Worm (Caenorhabditis elegans) whole organism, mixed stage, embryonic: ENCODE data around the gene srz-75.
"Not testable (repeated sequence)": the region's sequence is repeated elsewhere in the genome, so short reads cannot be mapped to it uniquely, and the experiment has no call there.

Experiments
- M03D4.4 ChIP-seq: sonication (generic microtip); optimal IDR thresholded peaks from 2 replicates; lab custom pipeline; 2017; ENCODE audit warnings: mild to moderate bottlenecking, missing genetic modification characterization, missing compliant biosample characterization
- bed-3 ChIP-seq: fragments of 200-800 bp; sonication (Bioruptor generic); optimal IDR thresholded peaks from 3 replicates; lab custom pipeline; 2018; ENCODE audit warnings: mild to moderate bottlenecking, missing genetic modification characterization, moderate library complexity, missing compliant biosample characterization
- blmp-1 ChIP-seq: fragments of 150-350 bp; optimal IDR thresholded peaks from 2 replicates; lab custom pipeline; 2014; ENCODE audit warnings: missing biosample characterization, missing genetic modification characterization
- ceh-39 ChIP-seq: fragments of 150-350 bp; optimal IDR thresholded peaks from 2 replicates; lab custom pipeline; 2014; ENCODE audit warnings: missing biosample characterization, missing genetic modification characterization
- ceh-43 ChIP-seq: fragments of 200-800 bp; sonication (Bioruptor generic); optimal IDR thresholded peaks from 2 replicates; lab custom pipeline; 2018; ENCODE audit warnings: mild to moderate bottlenecking, missing genetic modification characterization, moderate library complexity, missing compliant biosample characterization
- ceh-83 ChIP-seq: fragments of 200-800 bp; sonication (Bioruptor generic); optimal IDR thresholded peaks from 2 replicates; lab custom pipeline; 2018; ENCODE audit warnings: mild to moderate bottlenecking, missing genetic modification characterization, missing compliant biosample characterization
- ces-1 ChIP-seq: fragments of 150-350 bp; optimal IDR thresholded peaks from 2 replicates; lab custom pipeline; 2014; ENCODE audit warnings: missing biosample characterization, missing genetic modification reagents, missing genetic modification characterization
- cnd-1 ChIP-seq: fragments of 200-800 bp; sonication (Bioruptor generic); optimal IDR thresholded peaks from 2 replicates; lab custom pipeline; 2018; ENCODE audit warnings: mild to moderate bottlenecking, missing genetic modification characterization, missing compliant biosample characterization
- drap-1 ChIP-seq: fragments of 200-800 bp; sonication (Bioruptor generic); optimal IDR thresholded peaks from 3 replicates; lab custom pipeline; 2018; ENCODE audit warnings: mild to moderate bottlenecking, missing genetic modification characterization, missing compliant biosample characterization
- elt-1 ChIP-seq: sonication (generic microtip); optimal IDR thresholded peaks from 2 replicates; lab custom pipeline; 2017; ENCODE audit warnings: missing genetic modification characterization, mild to moderate bottlenecking, missing compliant biosample characterization, antibody characterized with exemption, moderate library complexity, borderline replicate concordance; ENCODE audit not compliant: insufficient read depth
- elt-3 ChIP-seq: fragments of 150-350 bp; optimal IDR thresholded peaks from 2 replicates; lab custom pipeline; 2014; ENCODE audit warnings: missing biosample characterization, missing genetic modification characterization
- flh-1 ChIP-seq: fragments of 200-800 bp; sonication (Bioruptor generic); optimal IDR thresholded peaks from 2 replicates; lab custom pipeline; 2018; ENCODE audit warnings: mild to moderate bottlenecking, missing genetic modification characterization, moderate library complexity, missing compliant biosample characterization
- ham-2 ChIP-seq: fragments of 200-800 bp; sonication (Bioruptor generic); optimal IDR thresholded peaks from 2 replicates; lab custom pipeline; 2018; ENCODE audit warnings: mild to moderate bottlenecking, missing genetic modification characterization, missing compliant biosample characterization
- hlh-1 ChIP-seq: fragments of 150-350 bp; optimal IDR thresholded peaks from 2 replicates; lab custom pipeline; 2014; ENCODE audit warnings: missing biosample characterization, missing genetic modification reagents, missing genetic modification characterization
- lin-13 ChIP-seq: fragments of 150-350 bp; optimal IDR thresholded peaks from 2 replicates; lab custom pipeline; 2014; ENCODE audit warnings: missing biosample characterization, missing genetic modification characterization
- lin-32 ChIP-seq: fragments of 200-800 bp; sonication (Bioruptor generic); optimal IDR thresholded peaks from 2 replicates; lab custom pipeline; 2018; ENCODE audit warnings: mild to moderate bottlenecking, missing genetic modification characterization, missing compliant biosample characterization
- lsy-2 ChIP-seq: fragments of 150-350 bp; optimal IDR thresholded peaks from 2 replicates; lab custom pipeline; 2014; ENCODE audit warnings: missing biosample characterization, missing genetic modification characterization
- mab-5 ChIP-seq: fragments of 150-350 bp; optimal IDR thresholded peaks from 2 replicates; lab custom pipeline; 2014; ENCODE audit warnings: missing biosample characterization, missing genetic modification characterization
- mep-1 ChIP-seq: fragments of 150-350 bp; optimal IDR thresholded peaks from 2 replicates; lab custom pipeline; 2017; ENCODE audit warnings: missing biosample characterization, missing genetic modification reagents, missing genetic modification characterization, inconsistent platforms
- mls-2 ChIP-seq: sonication (generic microtip); optimal IDR thresholded peaks from 2 replicates; lab custom pipeline; 2016; ENCODE audit warnings: mild to moderate bottlenecking, missing genetic modification characterization, moderate library complexity, missing compliant biosample characterization
- nhr-12 ChIP-seq: fragments of 150-350 bp; optimal IDR thresholded peaks from 2 replicates; lab custom pipeline; 2014; ENCODE audit warnings: missing biosample characterization, missing genetic modification characterization
- nhr-2 ChIP-seq: fragments of 150-350 bp; optimal IDR thresholded peaks from 2 replicates; lab custom pipeline; 2014; ENCODE audit warnings: missing biosample characterization, missing genetic modification characterization
- nhr-237 ChIP-seq: fragments of 150-350 bp; optimal IDR thresholded peaks from 2 replicates; lab custom pipeline; 2014; ENCODE audit warnings: missing biosample characterization, missing genetic modification characterization
- nhr-28 ChIP-seq: fragments of 150-350 bp; optimal IDR thresholded peaks from 2 replicates; lab custom pipeline; 2014; ENCODE audit warnings: missing biosample characterization, missing genetic modification characterization
- nhr-76 ChIP-seq: sonication (generic microtip); optimal IDR thresholded peaks from 2 replicates; lab custom pipeline; 2017; ENCODE audit warnings: missing biosample characterization, missing genetic modification characterization
- pha-4 ChIP-seq: fragments of 150-350 bp; optimal IDR thresholded peaks from 2 replicates; lab custom pipeline; 2018; ENCODE audit warnings: missing biosample characterization, missing genetic modification reagents, missing genetic modification characterization
- snpc-4 ChIP-seq: fragments of 150-350 bp; optimal IDR thresholded peaks from 2 replicates; lab custom pipeline; 2014; ENCODE audit warnings: missing biosample characterization, missing genetic modification characterization
- tbx-8 ChIP-seq: fragments of 200-800 bp; sonication (Bioruptor generic); optimal IDR thresholded peaks from 2 replicates; lab custom pipeline; 2018; ENCODE audit warnings: mild to moderate bottlenecking, missing genetic modification characterization, moderate library complexity, missing compliant biosample characterization
- unc-39 ChIP-seq: fragments of 150-350 bp; optimal IDR thresholded peaks from 2 replicates; lab custom pipeline; 2014; ENCODE audit warnings: missing biosample characterization, missing genetic modification characterization
- unc-62 ChIP-seq: fragments of 150-350 bp; optimal IDR thresholded peaks from 2 replicates; lab custom pipeline; 2014; ENCODE audit warnings: missing biosample characterization, missing genetic modification reagents, missing genetic modification characterization
- zip-8 ChIP-seq: fragments of 150-350 bp; optimal IDR thresholded peaks from 2 replicates; lab custom pipeline; 2014; ENCODE audit warnings: missing biosample characterization, missing genetic modification characterization
- ztf-11 ChIP-seq: fragments of 150-350 bp; optimal IDR thresholded peaks from 2 replicates; lab custom pipeline; 2014; ENCODE audit warnings: missing biosample characterization, missing genetic modification characterization

Gene srz-75

ce11 chrIV:16320410-16320809, 29.8 kb upstream of the srz-75 start, which contains the start of gene K03D3.5:
TSS of gene K03D3.5 (minus strand) at chrIV:16320510.
- TF ChIP-seq unc-39 (tag; lab: Kevin White, UChicago): no peak
- no peak for TF ChIP-seq nhr-2 (tag; lab: Kevin White, UChicago)
- no peak for TF ChIP-seq ztf-11
- TF ChIP-seq unc-62: no peak
- no peak for TF ChIP-seq drap-1 (GFP tag; lab: Kevin White, UChicago)
- TF ChIP-seq flh-1: no peak
- no peak for TF ChIP-seq snpc-4 (tag; lab: Kevin White, UChicago)
- TF ChIP-seq elt-3 (tag; lab: Kevin White, UChicago): no peak
- no peak for TF ChIP-seq lin-32 (GFP tag; lab: Kevin White, UChicago)
- no peak for TF ChIP-seq hlh-1 (tag; lab: Kevin White, UChicago)
- no peak for TF ChIP-seq pha-4 (tag; lab: Kevin White, UChicago)
- TF ChIP-seq blmp-1 (tag; lab: Kevin White, UChicago): no peak
- TF ChIP-seq cnd-1 (tag; lab: Kevin White, UChicago): no peak
- no peak for TF ChIP-seq lin-13
- TF ChIP-seq nhr-76 (tag; lab: Kevin White, UChicago): no peak
- no peak for TF ChIP-seq nhr-237 (tag; lab: Kevin White, UChicago)
- no peak for TF ChIP-seq M03D4.4 (tag; lab: Kevin White, UChicago)
- no peak for TF ChIP-seq ceh-43 (GFP tag; lab: Kevin White, UChicago)
- no peak for TF ChIP-seq nhr-28
- no peak for TF ChIP-seq ceh-83 (GFP tag; lab: Kevin White, UChicago)

ce11 chrIV:16310103-16310502, 19.5 kb upstream of the srz-75 start:
- no peak for TF ChIP-seq ham-2 (GFP tag; lab: Kevin White, UChicago)
- TF ChIP-seq cnd-1 (tag; lab: Kevin White, UChicago): no peak
- TF ChIP-seq unc-62: no peak
- no peak for TF ChIP-seq flh-1
- no peak for TF ChIP-seq lin-13
- no peak for TF ChIP-seq elt-3 (tag; lab: Kevin White, UChicago)
- no peak for TF ChIP-seq nhr-28
- no peak for TF ChIP-seq nhr-76 (tag; lab: Kevin White, UChicago)
- no peak for TF ChIP-seq nhr-2 (tag; lab: Kevin White, UChicago)
- no peak for TF ChIP-seq ceh-83 (GFP tag; lab: Kevin White, UChicago)
- TF ChIP-seq mep-1 (tag; lab: Kevin White, UChicago): no peak
- TF ChIP-seq nhr-237 (tag; lab: Kevin White, UChicago): no peak
- no peak for TF ChIP-seq bed-3 (GFP tag; lab: Kevin White, UChicago)
- TF ChIP-seq mls-2 (tag; lab: Kevin White, UChicago): no peak
- TF ChIP-seq pha-4 (tag; lab: Kevin White, UChicago): no peak
- TF ChIP-seq zip-8 (tag; lab: Kevin White, UChicago): no peak
- no peak for TF ChIP-seq ceh-39 (tag; lab: Kevin White, UChicago)
- no peak for TF ChIP-seq snpc-4 (tag; lab: Kevin White, UChicago)
- no peak for TF ChIP-seq lsy-2 (tag; lab: Kevin White, UChicago)
- TF ChIP-seq hlh-1 (tag; lab: Kevin White, UChicago): no peak

- not testable (repeated sequence) for TF ChIP-seq nhr-76, zip-8, nhr-12 (tag; lab: Kevin White, UChicago)
Observed at ce11 chrIV:16307925-16308324, 17.3 kb upstream of the srz-75 start, which contains the start of gene rac-2. TSS of gene rac-2 (plus strand) at chrIV:16308225.

ce11 chrIV:16306918-16307317, 16.3 kb upstream of the srz-75 start:
- TF ChIP-seq nhr-28: no peak
- no peak for TF ChIP-seq elt-1
- no peak for TF ChIP-seq ces-1
- TF ChIP-seq tbx-8 (GFP tag; lab: Kevin White, UChicago): no peak
- TF ChIP-seq unc-62: no peak
- no peak for TF ChIP-seq cnd-1 (tag; lab: Kevin White, UChicago)
- TF ChIP-seq nhr-2 (tag; lab: Kevin White, UChicago): no peak
- TF ChIP-seq unc-39 (tag; lab: Kevin White, UChicago): no peak
- TF ChIP-seq ham-2 (GFP tag; lab: Kevin White, UChicago): no peak
- TF ChIP-seq blmp-1 (tag; lab: Kevin White, UChicago): no peak
- TF ChIP-seq mab-5 (tag; lab: Kevin White, UChicago): no peak
- no peak for TF ChIP-seq mls-2 (tag; lab: Kevin White, UChicago)
- TF ChIP-seq drap-1 (GFP tag; lab: Kevin White, UChicago): no peak
- TF ChIP-seq pha-4 (tag; lab: Kevin White, UChicago): no peak
- no peak for TF ChIP-seq nhr-237 (tag; lab: Kevin White, UChicago)
